Fruit fly (Drosophila melanogaster) whole organism, prepupa: ENCODE data around the gene Cyp4d8.

Source experiments
- CG10631 ChIP-seq: fragments of 200-800 bp; sonication (Bioruptor generic); optimal IDR thresholded peaks from 2 replicates; lab custom pipeline; 2016; ENCODE audit warnings: missing biosample characterization, missing genetic modification characterization
- CG11762 ChIP-seq: fragments of 200-800 bp; sonication (Bioruptor generic); optimal IDR thresholded peaks from 3 replicates; lab custom pipeline; 2016; ENCODE audit warnings: missing biosample characterization, missing genetic modification characterization; ENCODE audit not compliant: insufficient read depth
- CG1621 ChIP-seq: fragments of 200-800 bp; sonication (Bioruptor generic); optimal IDR thresholded peaks from 3 replicates; lab custom pipeline; 2018; ENCODE audit warnings: missing biosample characterization, mild to moderate bottlenecking, missing genetic modification characterization
- CG6808 ChIP-seq: fragments of 200-800 bp; sonication (Bioruptor generic); optimal IDR thresholded peaks from 3 replicates; lab custom pipeline; 2017; ENCODE audit warnings: missing biosample characterization, missing genetic modification characterization, mild to moderate bottlenecking, moderate library complexity, missing genetic modification reagents
- Sox102F ChIP-seq: fragments of 200-800 bp; sonication (Bioruptor generic); optimal IDR thresholded peaks from 2 replicates; lab custom pipeline; 2016; ENCODE audit warnings: missing biosample characterization, mild to moderate bottlenecking, missing genetic modification characterization
- achi ChIP-seq: fragments of 200-800 bp; sonication (Bioruptor generic); optimal IDR thresholded peaks from 3 replicates; lab custom pipeline; 2016; ENCODE audit warnings: missing biosample characterization, missing genetic modification characterization
- eg ChIP-seq: fragments of 200-800 bp; sonication (Bioruptor generic); IDR thresholded peaks from 3 replicates; pipeline ENCODE4 v1.3.6; 2022; ENCODE audit warnings: missing biosample characterization, missing genetic modification characterization
- lz ChIP-seq: fragments of 200-800 bp; sonication (Bioruptor generic); optimal IDR thresholded peaks from 3 replicates; lab custom pipeline; 2016; ENCODE audit warnings: missing biosample characterization, missing genetic modification characterization
- topi ChIP-seq: fragments of 200-800 bp; sonication (Bioruptor generic); optimal IDR thresholded peaks from 3 replicates; lab custom pipeline; 2016; ENCODE audit warnings: missing biosample characterization, missing genetic modification characterization

- no peak for TF ChIP-seq eg (GFP tag; lab: Robert Waterston, UW)
- TF ChIP-seq lz = no peak
- no peak for TF ChIP-seq achi
- TF ChIP-seq topi (GFP tag; lab: Kevin White, UChicago) = no peak
- TF ChIP-seq CG6808 (GFP tag; lab: Kevin White, UChicago) = no peak
- no peak for TF ChIP-seq CG11762
- no peak for TF ChIP-seq CG10631 (GFP tag; lab: Kevin White, UChicago)
- TF ChIP-seq CG1621 (tag; lab: Kevin White, UChicago) = no peak
- no peak for TF ChIP-seq Sox102F
Observed at dm6 chr3L:7530461-7531338, 34.7 kb upstream of the Cyp4d8 start.
